Fruit fly (Drosophila melanogaster) Kc167 (cell line): ENCODE results near the gene CG9986.

Source experiments
- Myc ChIP-seq: fragments of >200 bp; optimal IDR thresholded peaks from 2 replicates; lab custom pipeline; 2017; ENCODE audit warnings: missing external identifiers
- Sin3A ChIP-seq: fragments of >200 bp; optimal IDR thresholded peaks from 2 replicates; lab custom pipeline; 2018; ENCODE audit warnings: missing external identifiers
- h ChIP-seq: fragments of >200 bp; optimal IDR thresholded peaks from 3 replicates; lab custom pipeline; 2018; ENCODE audit warnings: missing external identifiers
- insv ChIP-seq: fragments of >200 bp; optimal IDR thresholded peaks from 3 replicates; lab custom pipeline; 2018; ENCODE audit warnings: missing external identifiers
- ttk ChIP-seq: sonication (Bioruptor generic); optimal IDR thresholded peaks from 2 replicates; lab custom pipeline; 2017; ENCODE audit warnings: missing external identifiers

- TF ChIP-seq h (lab: Kevin White, UChicago), result no peak
- TF ChIP-seq insv (lab: Kevin White, UChicago), result no peak
- TF ChIP-seq Sin3A (lab: Kevin White, UChicago), result no peak
- no peak for TF ChIP-seq ttk (lab: Kevin White, UChicago)
- no peak for TF ChIP-seq Myc (lab: Kevin White, UChicago)
Measured at dm6 chr3R:28597527-28597926, 8.4 kb upstream of the CG9986 start.
